Worm (Caenorhabditis elegans): ENCODE data around the gene Y57G11C.52.
"Not testable (repeated sequence)": the region's sequence is repeated elsewhere in the genome, so short reads cannot be mapped to it uniquely, and the experiment has no call there.

Gene Y57G11C.52

DNA sequence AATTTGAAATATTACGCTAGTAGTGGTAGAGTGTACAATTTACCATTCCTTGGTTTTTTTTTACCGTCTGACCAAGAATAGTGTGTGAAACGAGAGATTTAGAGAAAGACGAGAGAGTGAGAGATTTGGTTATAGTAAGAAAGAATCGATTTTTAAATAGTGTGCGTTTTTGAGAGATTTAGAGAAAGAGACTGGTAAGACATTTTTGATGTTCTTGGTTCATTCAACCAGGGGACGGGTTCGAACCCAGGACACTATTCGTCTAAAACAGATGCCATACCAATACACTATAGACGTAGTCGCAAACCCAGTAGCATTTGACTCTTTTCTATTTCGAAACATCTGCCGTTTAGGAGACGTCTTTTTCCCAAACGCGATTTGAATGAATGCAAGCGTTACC, 15.7 kb upstream of the Y57G11C.52 start (continued):
- TF ChIP-seq snpc-3.4 (tag; optimal IDR thresholded peaks at IDR 0.05) (peak; percentile 34), repo-1 (tag; optimal IDR thresholded peaks at IDR 0.05) (peak; percentile 78), gei-17 (GFP tag; optimal IDR thresholded peaks at IDR 0.05) (no peak), hrde-1 (tag; optimal IDR thresholded peaks at IDR 0.05; ENCODE audit: borderline replicate concordance) (peak; percentile 60), F23B12.7 (tag; optimal IDR thresholded peaks at IDR 0.05; ENCODE audit: insufficient read depth) (no peak), attf-6 (GFP tag; IDR thresholded peaks at IDR 0.05) (peak; percentile 98), D2030.7 (GFP tag; IDR thresholded peaks at IDR 0.05) (peak; percentile 72), unc-62 (GFP tag; optimal IDR thresholded peaks at IDR 0.05) (no peak), akir-1 (GFP tag; optimal IDR thresholded peaks at IDR 0.05) (no peak), zim-3 (tag; optimal IDR thresholded peaks at IDR 0.05) (no peak), Y79H2A.3 (GFP tag; conservative IDR thresholded peaks at IDR 0.05) (no peak), C06A6.2 (GFP tag; conservative IDR thresholded peaks at IDR 0.05) (no peak), xnd-1 (tag; optimal IDR thresholded peaks at IDR 0.05) (no peak), ZK185.1 (tag; optimal IDR thresholded peaks at IDR 0.05; ENCODE audit: poor library complexity, severe bottlenecking) (peak; percentile 94), fkh-3 (tag; optimal IDR thresholded peaks at IDR 0.05) (no peak), atf-7 (tag; optimal IDR thresholded peaks at IDR 0.05) (no peak), nfyb-1 (GFP tag; IDR thresholded peaks at IDR 0.05) (no peak), ceh-58 (GFP tag; IDR thresholded peaks at IDR 0.05) (no peak), hlh-12 (tag; optimal IDR thresholded peaks at IDR 0.05) (peak; percentile 38), nhr-120 (GFP tag; IDR thresholded peaks at IDR 0.05) (no peak), rec-8 (tag; optimal IDR thresholded peaks at IDR 0.05) (peak; percentile 44 to 55), ztf-18 (tag; optimal IDR thresholded peaks at IDR 0.05) (peak; percentile 81), hlh-26 (GFP tag; conservative IDR thresholded peaks at IDR 0.05) (no peak), B0019.2 (GFP tag; conservative IDR thresholded peaks at IDR 0.05) (no peak), sdz-38 (tag; optimal IDR thresholded peaks at IDR 0.05) (no peak), snpc-4 (GFP tag; optimal IDR thresholded peaks at IDR 0.05) (peak; percentile 90), snpc-4 (tag; optimal IDR thresholded peaks at IDR 0.05) (peak; percentile 72 to 97 (median 94)), F57A8.1 (GFP tag; optimal IDR thresholded peaks at IDR 0.05) (no peak), nfya-2 (GFP tag; IDR thresholded peaks at IDR 0.05) (no peak), F37B4.10 (GFP tag; IDR thresholded peaks at IDR 0.05) (no peak), dpl-1 (GFP tag; optimal IDR thresholded peaks at IDR 0.05) (no peak), F39B2.1 (GFP tag; IDR thresholded peaks at IDR 0.05) (no peak), ztf-6 (GFP tag; IDR thresholded peaks at IDR 0.05) (no peak), madf-3 (GFP tag; IDR thresholded peaks at IDR 0.05) (no peak), T26A5.8 (tag; optimal IDR thresholded peaks at IDR 0.05) (no peak), hmg-1.2 (GFP tag; IDR thresholded peaks at IDR 0.05) (peak; percentile 94), let-526 (GFP tag; IDR thresholded peaks at IDR 0.05) (no peak), Y95B8A.8 (GFP tag; IDR thresholded peaks at IDR 0.05) (0 out of 2 replicates have a peak, but pooled peaks have one; percentile 18), unc-130 (GFP tag; optimal IDR thresholded peaks at IDR 0.05) (no peak), ceh-40 (GFP tag; IDR thresholded peaks at IDR 0.05) (no peak), tlf-1 (GFP tag; optimal IDR thresholded peaks at IDR 0.05) (peak; percentile 43)

DNA sequence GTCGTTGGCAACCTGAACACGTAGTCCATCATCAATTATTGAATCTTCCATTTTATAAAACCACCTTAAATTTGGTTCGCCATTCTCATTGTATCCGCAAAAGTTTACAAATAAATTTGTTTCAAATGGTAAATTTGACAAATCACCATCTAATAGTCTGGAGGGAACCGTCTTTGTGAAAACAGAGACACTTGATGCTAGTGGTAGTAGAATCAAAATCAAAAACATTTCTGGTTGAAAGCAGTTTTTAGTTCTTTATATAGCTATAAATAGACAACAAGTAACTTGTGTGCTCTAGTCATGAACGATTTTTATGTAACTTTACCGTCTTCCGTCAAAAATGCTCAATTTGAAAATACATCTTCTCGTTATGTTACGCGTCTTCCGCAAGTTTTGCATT, 10.7 kb upstream of the Y57G11C.52 start, which contains the start of gene Y57G11C.20:
Y57G11C.20 (plus strand) TSS at position 301 of the 400 bp plus-strand sequence.
- TF ChIP-seq Y95B8A.8 (GFP tag; IDR thresholded peaks at IDR 0.05); cebp-1 (GFP tag; IDR thresholded peaks at IDR 0.05); cebp-1 (tag; optimal IDR thresholded peaks at IDR 0.05); fkh-3 (tag; optimal IDR thresholded peaks at IDR 0.05): not testable (repeated sequence)

Data from whole organism, young adult.